Fruit fly (Drosophila melanogaster) whole organism, embryonic: ENCODE measurements around the gene shv.

Experiments used
- B-H1 ChIP-seq: fragments of 200-800 bp; sonication (Bioruptor generic); IDR thresholded peaks from 3 replicates; pipeline ENCODE4 v1.3.6; 2022; ENCODE audit warnings: missing biosample characterization, missing genetic modification characterization
- BtbVII ChIP-seq: fragments of 200-800 bp; sonication (Bioruptor generic); optimal IDR thresholded peaks from 3 replicates; lab custom pipeline; 2017; ENCODE audit warnings: missing biosample characterization, mild to moderate bottlenecking, missing genetic modification characterization
- CG11695 ChIP-seq: fragments of 200-800 bp; sonication (Bioruptor generic); IDR thresholded peaks from 3 replicates; pipeline ENCODE4 v1.3.6; 2022; ENCODE audit warnings: missing biosample characterization, missing genetic modification characterization
- CG13424 ChIP-seq: fragments of 200-800 bp; sonication (Bioruptor generic); optimal IDR thresholded peaks from 2 replicates; lab custom pipeline; 2019; ENCODE audit warnings: missing biosample characterization, mild to moderate bottlenecking, missing genetic modification characterization, moderate library complexity
- CG13624 ChIP-seq: fragments of 200-800 bp; sonication (Bioruptor generic); optimal IDR thresholded peaks from 2 replicates; lab custom pipeline; 2016; ENCODE audit warnings: missing biosample characterization, missing genetic modification characterization
- CG14050 ChIP-seq: fragments of 200-800 bp; sonication (Bioruptor generic); IDR thresholded peaks from 3 replicates; pipeline ENCODE4 v1.3.6; 2022; ENCODE audit warnings: missing biosample characterization, missing genetic modification characterization
- CG14441 ChIP-seq: fragments of 200-800 bp; sonication (Bioruptor generic); IDR thresholded peaks from 2 replicates; pipeline ENCODE4 v1.3.6; 2022; ENCODE audit warnings: missing biosample characterization, missing genetic modification characterization
- CG15011 ChIP-seq: fragments of 200-800 bp; sonication (Bioruptor generic); optimal IDR thresholded peaks from 3 replicates; lab custom pipeline; 2018; ENCODE audit warnings: missing biosample characterization, mild to moderate bottlenecking, missing genetic modification characterization
- CG16815 ChIP-seq: fragments of 200-800 bp; sonication (Bioruptor generic); optimal IDR thresholded peaks from 3 replicates; lab custom pipeline; 2017; ENCODE audit warnings: missing biosample characterization, mild to moderate bottlenecking, missing genetic modification characterization
- CG17186 ChIP-seq: fragments of 200-800 bp; sonication (Bioruptor generic); optimal IDR thresholded peaks from 3 replicates; lab custom pipeline; 2017; ENCODE audit warnings: missing biosample characterization, missing genetic modification reagents, missing genetic modification characterization
- CG18619 ChIP-seq: fragments of 200-800 bp; sonication (Bioruptor generic); optimal IDR thresholded peaks from 3 replicates; lab custom pipeline; 2017; ENCODE audit warnings: missing biosample characterization, mild to moderate bottlenecking, missing genetic modification characterization
- CG18764 ChIP-seq: fragments of 200-800 bp; sonication (Bioruptor generic); optimal IDR thresholded peaks from 3 replicates; lab custom pipeline; 2016; ENCODE audit warnings: missing biosample characterization, missing genetic modification characterization
- CG2678 ChIP-seq: fragments of 200-800 bp; sonication (Bioruptor generic); optimal IDR thresholded peaks from 3 replicates; lab custom pipeline; 2019; ENCODE audit warnings: missing biosample characterization, mild to moderate bottlenecking, missing genetic modification characterization, moderate library complexity
- CG32772 ChIP-seq: fragments of 200-800 bp; sonication (Bioruptor generic); IDR thresholded peaks from 2 replicates; pipeline ENCODE4 v1.3.6; 2022; ENCODE audit warnings: missing biosample characterization, missing genetic modification characterization
- CG33213 ChIP-seq: fragments of 200-800 bp; sonication (Bioruptor generic); optimal IDR thresholded peaks from 3 replicates; lab custom pipeline; 2016; ENCODE audit warnings: missing biosample characterization, missing genetic modification characterization
- CG34376 ChIP-seq: fragments of 200-800 bp; sonication (Bioruptor generic); optimal IDR thresholded peaks from 2 replicates; lab custom pipeline; 2018; ENCODE audit warnings: missing biosample characterization, mild to moderate bottlenecking, missing genetic modification characterization
- CG4360 ChIP-seq: fragments of 200-800 bp; sonication (Bioruptor generic); IDR thresholded peaks from 2 replicates; pipeline ENCODE4 v1.3.6; 2022; ENCODE audit warnings: missing biosample characterization, missing genetic modification characterization
- CG6683 ChIP-seq: fragments of 200-800 bp; sonication (Bioruptor generic); optimal IDR thresholded peaks from 2 replicates; lab custom pipeline; 2017; ENCODE audit warnings: missing biosample characterization, mild to moderate bottlenecking, missing genetic modification characterization, missing genetic modification reagents
- CG7987 ChIP-seq: fragments of 200-800 bp; sonication (Bioruptor generic); optimal IDR thresholded peaks from 2 replicates; lab custom pipeline; 2018; ENCODE audit warnings: missing biosample characterization, mild to moderate bottlenecking, missing genetic modification characterization, moderate library complexity
- CTCF ChIP-seq: fragments of 200-800 bp; sonication (Bioruptor generic); optimal IDR thresholded peaks from 2 replicates; lab custom pipeline; 2017; ENCODE audit warnings: missing biosample characterization, mild to moderate bottlenecking, missing genetic modification characterization, moderate library complexity
- Doc2 ChIP-seq: fragments of 200-800 bp; sonication (Bioruptor generic); IDR thresholded peaks from 2 replicates; pipeline ENCODE4 v1.3.6; 2022; ENCODE audit warnings: missing biosample characterization, missing genetic modification characterization
- Ets65A ChIP-seq: fragments of 200-800 bp; sonication (Bioruptor generic); peaks from one replicate; lab custom pipeline; 2016; ENCODE audit warnings: missing biosample characterization, missing genetic modification characterization
- HLH4C ChIP-seq: fragments of 200-800 bp; sonication (Bioruptor generic); IDR thresholded peaks from 3 replicates; pipeline ENCODE4 v1.3.6; 2022; ENCODE audit warnings: missing biosample characterization, missing genetic modification characterization; ENCODE audit not compliant: partially characterized antibody
- HLHmδ ChIP-seq: fragments of 200-800 bp; sonication (Bioruptor generic); optimal IDR thresholded peaks from 2 replicates; lab custom pipeline; 2018; ENCODE audit warnings: missing biosample characterization, mild to moderate bottlenecking, missing genetic modification characterization, moderate library complexity
- Hr78 ChIP-seq, 2 experiments: fragments of 200-800 bp in 1 of 2; fragments of >200 bp in 1 of 2; sonication (Bioruptor generic) in 1 of 2; optimal IDR thresholded peaks; 2 replicates each; lab custom pipeline; 2017 to 2019; ENCODE audit warnings: missing biosample characterization in 2 of 2, missing genetic modification characterization in 2 of 2, mild to moderate bottlenecking in 1 of 2, moderate library complexity in 1 of 2
- NC2α ChIP-seq: fragments of 200-800 bp; sonication (Bioruptor generic); optimal IDR thresholded peaks from 2 replicates; lab custom pipeline; 2016; ENCODE audit warnings: missing biosample characterization, missing genetic modification characterization
- NC2β ChIP-seq: fragments of 200-800 bp; sonication (Bioruptor generic); optimal IDR thresholded peaks from 2 replicates; lab custom pipeline; 2016; ENCODE audit warnings: missing biosample characterization, missing genetic modification characterization
- Nf-YA ChIP-seq: fragments of 200-800 bp; sonication (Bioruptor generic); IDR thresholded peaks from 2 replicates; pipeline ENCODE4 v1.3.6; 2022; ENCODE audit warnings: missing biosample characterization, missing genetic modification characterization
- Poxn ChIP-seq: fragments of 200-800 bp; sonication (Bioruptor generic); IDR thresholded peaks from 2 replicates; pipeline ENCODE4 v1.3.6; 2022; ENCODE audit warnings: missing biosample characterization, missing genetic modification characterization
- Sin3A ChIP-seq: fragments of >200 bp; optimal IDR thresholded peaks from 2 replicates; lab custom pipeline; 2018
- Six4 ChIP-seq: fragments of 200-800 bp; sonication (Bioruptor generic); optimal IDR thresholded peaks from 2 replicates; lab custom pipeline; 2016; ENCODE audit warnings: missing biosample characterization, missing genetic modification characterization
- Stat92E ChIP-seq, 3 experiments: fragments of >200 bp in 2 of 3; fragments of 200-800 bp in 1 of 3; sonication (Bioruptor generic) in 1 of 3; optimal IDR thresholded peaks; 2 replicates each; lab custom pipeline; 2017 to 2019; ENCODE audit warnings: missing biosample characterization in 3 of 3, missing genetic modification characterization in 3 of 3, mild to moderate bottlenecking in 1 of 3, moderate library complexity in 1 of 3
- Xbp1 ChIP-seq: fragments of 200-800 bp; sonication (Bioruptor generic); optimal IDR thresholded peaks from 3 replicates; lab custom pipeline; 2016; ENCODE audit warnings: missing biosample characterization, mild to moderate bottlenecking, missing genetic modification characterization
- cas ChIP-seq: fragments of 200-800 bp; sonication (Bioruptor generic); IDR thresholded peaks from 2 replicates; pipeline ENCODE4 v1.3.6; 2022; ENCODE audit warnings: missing biosample characterization, missing genetic modification characterization
- dm ChIP-seq: fragments of 200-800 bp; sonication (Bioruptor generic); optimal IDR thresholded peaks from 3 replicates; lab custom pipeline; 2016; ENCODE audit warnings: missing biosample characterization, missing genetic modification characterization
- gcm2 ChIP-seq: fragments of 200-800 bp; sonication (Bioruptor generic); optimal IDR thresholded peaks from 2 replicates; lab custom pipeline; 2016; ENCODE audit warnings: missing biosample characterization, missing genetic modification characterization
- h ChIP-seq: fragments of >200 bp; optimal IDR thresholded peaks from 2 replicates; lab custom pipeline; 2017
- hb ChIP-seq: fragments of 200-800 bp; sonication (Bioruptor generic); IDR thresholded peaks from 3 replicates; pipeline ENCODE4 v1.3.6; 2022; ENCODE audit warnings: missing biosample characterization, missing genetic modification characterization; ENCODE audit not compliant: partially characterized antibody
- jumu ChIP-seq: fragments of 200-800 bp; sonication (Bioruptor generic); optimal IDR thresholded peaks from 3 replicates; lab custom pipeline; 2016; ENCODE audit warnings: missing biosample characterization, missing genetic modification characterization
- phol ChIP-seq: fragments of 200-800 bp; sonication (Bioruptor generic); optimal IDR thresholded peaks from 3 replicates; lab custom pipeline; 2018; ENCODE audit warnings: missing biosample characterization, mild to moderate bottlenecking, missing genetic modification characterization, moderate library complexity
- ro ChIP-seq: fragments of 200-800 bp; sonication (Bioruptor generic); IDR thresholded peaks from 2 replicates; pipeline ENCODE4 v1.3.6; 2022; ENCODE audit warnings: missing biosample characterization, missing genetic modification characterization
- sens ChIP-seq: fragments of 200-800 bp; sonication (Bioruptor generic); peaks from one replicate; lab custom pipeline; 2016; ENCODE audit warnings: missing biosample characterization, missing genetic modification characterization
- stc ChIP-seq: fragments of 200-800 bp; sonication (Bioruptor generic); IDR thresholded peaks from 2 replicates; pipeline ENCODE4 v1.3.6; 2022; ENCODE audit warnings: missing biosample characterization, missing genetic modification characterization
- tap ChIP-seq: fragments of 200-800 bp; optimal IDR thresholded peaks from 3 replicates; lab custom pipeline; 2019; ENCODE audit warnings: missing biosample characterization, mild to moderate bottlenecking, missing genetic modification characterization, moderate library complexity
- tio ChIP-seq: fragments of 200-800 bp; sonication (Bioruptor generic); optimal IDR thresholded peaks from 2 replicates; lab custom pipeline; 2017; ENCODE audit warnings: missing biosample characterization, missing genetic modification characterization, inconsistent platforms
- unc-4 ChIP-seq: fragments of 200-800 bp; sonication (Bioruptor generic); IDR thresholded peaks from 2 replicates; pipeline ENCODE4 v1.3.6; 2022; ENCODE audit warnings: missing biosample characterization, missing genetic modification characterization; ENCODE audit not compliant: partially characterized antibody
- wek ChIP-seq: fragments of 200-800 bp; sonication (Bioruptor generic); optimal IDR thresholded peaks from 3 replicates; lab custom pipeline; 2018; ENCODE audit warnings: missing biosample characterization, mild to moderate bottlenecking, missing genetic modification characterization, moderate library complexity
- zf30C ChIP-seq: fragments of 200-800 bp; sonication (Bioruptor generic); optimal IDR thresholded peaks from 3 replicates; lab custom pipeline; 2018; ENCODE audit warnings: missing biosample characterization, mild to moderate bottlenecking, missing genetic modification characterization

shv gene

dm6 chr2L:414593-415399 lies 38.1 kb upstream of the shv start, which contains the start of the genes AP-2alpha and ebi (continued):
- peak; percentile 92 for TF ChIP-seq CG16815 (GFP tag; lab: Kevin White, UChicago)
- peak; percentile 73 for TF ChIP-seq CG14050 (GFP tag; lab: Robert Waterston, UW)
- TF ChIP-seq Hr78 (GFP tag; optimal IDR thresholded peaks at IDR 0.05; lab: Kevin White, UChicago) = no peak
- TF ChIP-seq CG6683 (GFP tag; lab: Kevin White, UChicago) = peak; percentile 28
- peak; percentile 89 for TF ChIP-seq CG33213 (GFP tag; lab: Kevin White, UChicago)
- peak; percentile 70; the same call in 2 of the 3 replicates for TF ChIP-seq B-H1 (GFP tag; lab: Robert Waterston, UW)
- TF ChIP-seq stc (GFP tag; lab: Robert Waterston, UW) = 0 out of 2 replicates have a peak, but pooled peaks have one; percentile 45
- peak; percentile 100 for TF ChIP-seq Ets65A (GFP tag; lab: Kevin White, UChicago)
- peak; percentile 61 for TF ChIP-seq CG15011 (GFP tag; lab: Kevin White, UChicago)
- no peak for TF ChIP-seq unc-4
- TF ChIP-seq CTCF (GFP tag; lab: Kevin White, UChicago) = peak; percentile 93
- peak; percentile 49; the same call in 1 of the 2 replicates for TF ChIP-seq Doc2 (GFP tag; lab: Robert Waterston, UW)
- peak; percentile 58 for TF ChIP-seq HLHmδ (GFP tag; lab: Kevin White, UChicago)
- no peak for TF ChIP-seq CG7987 (GFP tag; lab: Kevin White, UChicago)
- peak; percentile 71 for TF ChIP-seq Poxn (GFP tag; lab: Robert Waterston, UW)
- TF ChIP-seq gcm2 (GFP tag; lab: Kevin White, UChicago) = peak; percentile 57

DNA sequence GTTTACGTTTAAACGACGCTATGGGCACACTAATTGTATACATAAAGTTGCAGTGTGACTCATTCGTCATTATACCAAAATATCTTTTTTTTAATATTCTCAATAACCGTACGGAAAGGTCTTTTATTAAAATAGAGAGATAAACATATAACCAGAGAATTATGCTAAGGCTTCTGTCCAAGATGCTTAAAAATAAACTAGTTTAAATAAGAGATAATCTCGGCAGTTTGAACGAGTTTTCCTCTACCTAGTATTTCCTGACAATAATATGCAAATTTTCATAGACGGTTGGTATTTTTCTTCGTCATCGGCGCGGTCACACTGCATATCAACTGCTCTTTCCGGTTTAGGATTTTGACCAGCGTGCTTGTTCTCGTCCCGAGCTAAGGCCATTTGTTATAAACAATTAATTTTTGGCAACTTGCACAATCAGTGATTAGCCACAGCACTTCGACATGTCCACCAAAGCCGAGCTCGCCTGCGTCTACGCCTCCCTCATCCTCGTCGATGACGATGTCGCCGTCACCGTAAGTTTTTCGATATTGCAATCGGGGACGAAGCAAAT lies 33.2 kb upstream of the shv start, which contains the start of the genes CG13690 and RpLP1:
CG13690 (minus strand) TSS at position 33 of the 565 bp plus-strand sequence.
RpLP1 (plus strand) TSS at position 333 of the 565 bp plus-strand sequence.
- TF ChIP-seq CG17186 (GFP tag; lab: Kevin White, UChicago) (peak; percentile 83), Six4 (GFP tag; lab: Kevin White, UChicago) (peak; percentile 35), wek (GFP tag; lab: Kevin White, UChicago) (peak; percentile 82), tio (no peak), CG18619 (GFP tag; lab: Kevin White, UChicago) (peak; percentile 85), HLH4C (GFP tag; lab: Robert Waterston, UW) (no peak), CG4360 (GFP tag; lab: Robert Waterston, UW) (peak; percentile 47; the same call in 1 of the 2 replicates), zf30C (GFP tag; lab: Kevin White, UChicago) (no peak), Sin3A (lab: Kevin White, UChicago) (peak; percentile 66), CG18764 (peak; percentile 18), sens (GFP tag; lab: Kevin White, UChicago) (peak; percentile 95), CG13424 (tag; lab: Kevin White, UChicago) (peak; percentile 61), tap (tag; lab: Kevin White, UChicago) (peak; percentile 73), h (lab: Kevin White, UChicago) (no peak), dm (GFP tag; lab: Kevin White, UChicago) (peak; percentile 91), cas (GFP tag; lab: Robert Waterston, UW) (0 out of 2 replicates have a peak, but pooled peaks have one; percentile 6), CG6683 (GFP tag; lab: Kevin White, UChicago) (peak; percentile 64), Nf-YA (GFP tag; lab: Robert Waterston, UW) (no peak), NC2β (GFP tag; lab: Kevin White, UChicago) (peak; percentile 98), BtbVII (GFP tag; lab: Kevin White, UChicago) (peak; percentile 88), phol (tag; lab: Kevin White, UChicago) (peak; percentile 89), ro (GFP tag; lab: Robert Waterston, UW) (no peak), Stat92E (GFP tag; optimal IDR thresholded peaks at IDR 0.05; lab: Kevin White, UChicago) (peak in 1 of 3 experiments; percentile 85), NC2α (GFP tag; lab: Kevin White, UChicago) (no peak), CG2678 (tag; lab: Kevin White, UChicago) (peak; percentile 71), Xbp1 (GFP tag; lab: Kevin White, UChicago) (peak; percentile 54), CG14441 (GFP tag; lab: Robert Waterston, UW) (no peak), jumu (peak; percentile 11), CG11695 (GFP tag; lab: Robert Waterston, UW) (peak; percentile 51; the same call in 2 of the 3 replicates), hb (no peak), CG34376 (GFP tag; lab: Kevin White, UChicago) (peak; percentile 96), CG32772 (GFP tag; lab: Robert Waterston, UW) (no peak), CG13624 (GFP tag; lab: Kevin White, UChicago) (peak; percentile 70)
